Worm (Caenorhabditis elegans) whole organism, midembryonic: ENCODE results near the gene ZK666.4.
"Not testable (repeated sequence)": the region's sequence is repeated elsewhere in the genome, so short reads cannot be mapped to it uniquely, and the experiment has no call there.

Experiments used
- T22C8.4 ChIP-seq: fragments of 200-800 bp; sonication (Bioruptor generic); IDR thresholded peaks from 2 replicates; pipeline ENCODE4 v1.3.6; 2022; ENCODE audit warnings: missing genetic modification characterization, missing compliant biosample characterization
- cog-1 ChIP-seq: sonication (generic microtip); optimal IDR thresholded peaks from 2 replicates; lab custom pipeline; 2016; ENCODE audit warnings: missing genetic modification characterization, missing compliant biosample characterization
- flt-1 ChIP-seq: fragments of 200-800 bp; sonication (Bioruptor generic); IDR thresholded peaks from 2 replicates; pipeline ENCODE4 v1.3.6; 2022; ENCODE audit warnings: missing genetic modification characterization, missing compliant biosample characterization
- klf-2 ChIP-seq: fragments of 200-800 bp; sonication (Bioruptor generic); conservative IDR thresholded peaks from 2 replicates; pipeline ENCODE4 v1.3.6; 2022; ENCODE audit warnings: missing genetic modification reagents, missing genetic modification characterization, missing compliant biosample characterization
- med-1 ChIP-seq: sonication (generic microtip); optimal IDR thresholded peaks from 2 replicates; lab custom pipeline; 2017; ENCODE audit warnings: missing genetic modification characterization, mild to moderate bottlenecking, missing compliant biosample characterization, antibody characterized with exemption, missing genetic modification reagents; ENCODE audit not compliant: insufficient read depth
- ref-1 ChIP-seq: fragments of 200-800 bp; sonication (Bioruptor generic); conservative IDR thresholded peaks from 2 replicates; pipeline ENCODE4 v1.3.6; 2022; ENCODE audit warnings: missing genetic modification reagents, missing genetic modification characterization, missing compliant biosample characterization
- tab-1 ChIP-seq: fragments of 200-800 bp; sonication (Bioruptor generic); IDR thresholded peaks from 2 replicates; pipeline ENCODE4 v1.3.6; 2022; ENCODE audit warnings: missing genetic modification characterization, missing compliant biosample characterization
- ztf-23 ChIP-seq: fragments of 200-800 bp; sonication (Bioruptor generic); IDR thresholded peaks from 2 replicates; pipeline ENCODE4 v1.3.6; 2022; ENCODE audit warnings: missing genetic modification reagents, missing genetic modification characterization, missing compliant biosample characterization
- ztf-29 ChIP-seq: fragments of 200-800 bp; sonication (Bioruptor generic); IDR thresholded peaks from 2 replicates; pipeline ENCODE4 v1.3.6; 2022; ENCODE audit warnings: missing genetic modification reagents, missing genetic modification characterization, missing compliant biosample characterization

The ZK666.4 gene

ce11 chrII:10485640-10486039, 8.6 kb downstream of the ZK666.4 start:
- TF ChIP-seq med-1 (GFP tag; lab: Kevin White, UChicago) (no peak), flt-1 (GFP tag; lab: Robert Waterston, UW) (no peak), cog-1 (tag; lab: Kevin White, UChicago) (no peak), ztf-29 (no peak), ref-1 (GFP tag; lab: Robert Waterston, UW) (no peak), klf-2 (GFP tag; lab: Robert Waterston, UW) (no peak), T22C8.4 (GFP tag; lab: Robert Waterston, UW) (no peak), tab-1 (GFP tag; lab: Robert Waterston, UW) (no peak), ztf-23 (GFP tag; lab: Robert Waterston, UW) (no peak)

ce11 chrII:10486738-10487137, 9.7 kb downstream of the ZK666.4 start, which contains the start of gene ZK666.15:
ZK666.15 (plus strand) TSS chrII:10487038.
- TF ChIP-seq flt-1 (GFP tag; lab: Robert Waterston, UW) = no peak
- no peak for TF ChIP-seq ztf-29
- no peak for TF ChIP-seq cog-1 (tag; lab: Kevin White, UChicago)
- TF ChIP-seq T22C8.4 (GFP tag; lab: Robert Waterston, UW) = no peak
- TF ChIP-seq klf-2 (GFP tag; lab: Robert Waterston, UW) = no peak

ce11 chrII:10490329-10490728, 13.3 kb downstream of the ZK666.4 start, which contains the start of gene clec-61:
clec-61 (minus strand) TSS chrII:10490537.
- TF ChIP-seq klf-2 (GFP tag; lab: Robert Waterston, UW) (no peak), ztf-29 (no peak), med-1 (GFP tag; lab: Kevin White, UChicago) (no peak), ref-1 (GFP tag; lab: Robert Waterston, UW) (no peak), cog-1 (tag; lab: Kevin White, UChicago) (no peak), ztf-23 (GFP tag; lab: Robert Waterston, UW) (no peak), tab-1 (GFP tag; lab: Robert Waterston, UW) (no peak), T22C8.4 (GFP tag; lab: Robert Waterston, UW) (no peak), flt-1 (GFP tag; lab: Robert Waterston, UW) (no peak)

- not testable (repeated sequence) for TF ChIP-seq tab-1 (GFP tag; lab: Robert Waterston, UW); ztf-23 (GFP tag; lab: Robert Waterston, UW); ztf-29
Observed at ce11 chrII:10493034-10493433, 16.0 kb downstream of the ZK666.4 start, which contains the start of gene ZK666.8. ZK666.8 (minus strand) TSS chrII:10493134.

ce11 chrII:10494467-10494866, 17.4 kb downstream of the ZK666.4 start, which contains the start of gene ZK666.14:
ZK666.14 (plus strand) TSS chrII:10494767.
- no peak for TF ChIP-seq tab-1 (GFP tag; lab: Robert Waterston, UW)
- TF ChIP-seq ref-1 (GFP tag; lab: Robert Waterston, UW) = no peak
- no peak for TF ChIP-seq klf-2 (GFP tag; lab: Robert Waterston, UW)
- TF ChIP-seq flt-1 (GFP tag; lab: Robert Waterston, UW) = no peak
- TF ChIP-seq med-1 (GFP tag; lab: Kevin White, UChicago) = no peak
- no peak for TF ChIP-seq T22C8.4 (GFP tag; lab: Robert Waterston, UW)
- no peak for TF ChIP-seq ztf-29
- no peak for TF ChIP-seq cog-1 (tag; lab: Kevin White, UChicago)
- no peak for TF ChIP-seq ztf-23 (GFP tag; lab: Robert Waterston, UW)

- no peak for TF ChIP-seq tab-1 (GFP tag; lab: Robert Waterston, UW)
- TF ChIP-seq med-1 (GFP tag; lab: Kevin White, UChicago) = no peak
- TF ChIP-seq T22C8.4 (GFP tag; lab: Robert Waterston, UW) = no peak
Observed at ce11 chrII:10495912-10496311, 18.9 kb downstream of the ZK666.4 start, which contains the start of gene ZK666.12. ZK666.12 (plus strand) TSS chrII:10496212.

- TF ChIP-seq tab-1 (GFP tag; lab: Robert Waterston, UW) (no peak), ztf-29 (no peak), cog-1 (tag; lab: Kevin White, UChicago) (no peak), flt-1 (GFP tag; lab: Robert Waterston, UW) (no peak), ztf-23 (GFP tag; lab: Robert Waterston, UW) (no peak), ref-1 (GFP tag; lab: Robert Waterston, UW) (no peak), klf-2 (GFP tag; lab: Robert Waterston, UW) (no peak), med-1 (GFP tag; lab: Kevin White, UChicago) (no peak), T22C8.4 (GFP tag; lab: Robert Waterston, UW) (no peak)
Observed at ce11 chrII:10500674-10501073, 23.6 kb downstream of the ZK666.4 start.

ce11 chrII:10501578-10501977, 24.5 kb downstream of the ZK666.4 start:
- TF ChIP-seq T22C8.4 (GFP tag; lab: Robert Waterston, UW) (no peak), tab-1 (GFP tag; lab: Robert Waterston, UW) (no peak), klf-2 (GFP tag; lab: Robert Waterston, UW) (no peak), flt-1 (GFP tag; lab: Robert Waterston, UW) (no peak), ztf-29 (no peak), cog-1 (tag; lab: Kevin White, UChicago) (no peak), ref-1 (GFP tag; lab: Robert Waterston, UW) (no peak), ztf-23 (GFP tag; lab: Robert Waterston, UW) (no peak), med-1 (GFP tag; lab: Kevin White, UChicago) (no peak)

- no peak for TF ChIP-seq T22C8.4 (GFP tag; lab: Robert Waterston, UW)
- peak; percentile 56; the same call in 1 of the 2 replicates for TF ChIP-seq ztf-23 (GFP tag; lab: Robert Waterston, UW)
- peak; percentile 72 for TF ChIP-seq cog-1 (tag; lab: Kevin White, UChicago)
- no peak for TF ChIP-seq klf-2 (GFP tag; lab: Robert Waterston, UW)
- TF ChIP-seq ref-1 (GFP tag; lab: Robert Waterston, UW) = no peak
- 0 out of 2 replicates have a peak, but pooled peaks have one; percentile 67 for TF ChIP-seq tab-1 (GFP tag; lab: Robert Waterston, UW)
- no peak for TF ChIP-seq ztf-29
- TF ChIP-seq flt-1 (GFP tag; lab: Robert Waterston, UW) = 0 out of 2 replicates have a peak, but pooled peaks have one; percentile 6
Observed at ce11 chrII:10502491-10503063, 25.5 kb downstream of the ZK666.4 start, which contains the start of gene myrf-1. myrf-1 (minus strand) TSS chrII:10502541.
